Worm (Caenorhabditis elegans): ENCODE results near the gene F16B12.4.

ce11 chrX:14145634-14146033 lies 47.2 kb upstream of the F16B12.4 start:
- no peak for TF ChIP-seq unc-62 (GFP tag; optimal IDR thresholded peaks at IDR 0.05)
- no peak for TF ChIP-seq ztf-11 (tag; optimal IDR thresholded peaks at IDR 0.05)
- TF ChIP-seq snpc-4 (tag; optimal IDR thresholded peaks at IDR 0.05) = no peak
- TF ChIP-seq lin-13 (tag; optimal IDR thresholded peaks at IDR 0.05) = no peak
- no peak for TF ChIP-seq unc-39 (tag; optimal IDR thresholded peaks at IDR 0.05)
- no peak for TF ChIP-seq nhr-12 (tag; optimal IDR thresholded peaks at IDR 0.05)
- no peak for TF ChIP-seq M03D4.4 (tag; optimal IDR thresholded peaks at IDR 0.05)
- no peak for TF ChIP-seq lsy-2 (tag; optimal IDR thresholded peaks at IDR 0.05)
- TF ChIP-seq unc-120 (tag; optimal IDR thresholded peaks at IDR 0.05; ENCODE audit: poor library complexity, severe bottlenecking) = no peak
- no peak for TF ChIP-seq pha-4 (tag; optimal IDR thresholded peaks at IDR 0.05)
- TF ChIP-seq elt-1 (tag; optimal IDR thresholded peaks at IDR 0.05; ENCODE audit: borderline replicate concordance, insufficient read depth) = no peak
- no peak for TF ChIP-seq nhr-237 (tag; optimal IDR thresholded peaks at IDR 0.05)

Measured in whole organism, mixed stage, embryonic.